Worm (Caenorhabditis elegans): ENCODE data around the gene nhr-190.

DNA sequence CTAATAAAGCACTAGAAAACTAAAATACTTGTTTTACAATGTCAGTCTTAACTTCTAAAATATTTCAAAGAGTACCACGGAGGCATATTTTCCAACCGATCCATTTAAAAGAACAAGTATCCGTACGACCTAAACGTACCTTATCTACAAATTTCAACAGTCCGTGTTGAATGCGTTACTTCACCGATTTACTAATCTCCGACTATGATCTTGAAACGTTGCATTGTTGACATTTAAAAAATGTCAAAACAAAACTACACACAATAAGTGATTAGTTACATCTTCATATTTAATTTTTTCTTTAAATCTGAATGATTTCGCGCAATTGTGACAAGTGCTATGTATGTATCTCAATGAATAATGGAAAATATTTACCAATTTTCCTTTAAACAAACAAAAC is 44.9 kb downstream of the nhr-190 start:
- TF ChIP-seq zag-1 (tag; optimal IDR thresholded peaks at IDR 0.05) (no peak), mab-5 (tag; optimal IDR thresholded peaks at IDR 0.05) (no peak), nhr-77 (tag; optimal IDR thresholded peaks at IDR 0.05) (no peak), unc-39 (tag; optimal IDR thresholded peaks at IDR 0.05) (no peak), ceh-82 (tag; optimal IDR thresholded peaks at IDR 0.05) (no peak), R02D3.7 (tag; optimal IDR thresholded peaks at IDR 0.05) (no peak), snpc-4 (tag; optimal IDR thresholded peaks at IDR 0.05) (no peak), ztf-11 (tag; optimal IDR thresholded peaks at IDR 0.05) (no peak)
